Fruit fly (Drosophila melanogaster): Measurements from ENCODE around the gene tara.

tara gene

dm6 chr3R:16205155-16205778 lies 20.2 kb upstream of the tara start, which contains the start of gene mtSSB (continued):
- TF ChIP-seq wor (GFP tag; IDR thresholded peaks at IDR 0.05) (peak; percentile 66), gfzf (GFP tag; optimal IDR thresholded peaks at IDR 0.05) (peak; percentile 17), sisA (GFP tag; IDR thresholded peaks at IDR 0.05) (peak; percentile 92), Lpt (GFP tag; optimal IDR thresholded peaks at IDR 0.05) (no peak), CG4854 (GFP tag; optimal IDR thresholded peaks at IDR 0.05) (peak; percentile 81), eve (GFP tag; optimal IDR thresholded peaks at IDR 0.05) (no peak), Trl (optimal IDR thresholded peaks at IDR 0.05) (no peak), Trl (GFP tag; optimal IDR thresholded peaks at IDR 0.05) (peak; percentile 95), D19B (GFP tag; optimal IDR thresholded peaks at IDR 0.05) (peak; percentile 29), tx (GFP tag; optimal IDR thresholded peaks at IDR 0.05) (peak; percentile 77), Blimp-1 (GFP tag; optimal IDR thresholded peaks at IDR 0.05) (peak; percentile 83), CG1024 (GFP tag; IDR thresholded peaks at IDR 0.05) (peak; percentile 91), CG6791 (GFP tag; IDR thresholded peaks at IDR 0.05; ENCODE audit: partially characterized antibody) (peak; percentile 98), Atf6 (GFP tag; IDR thresholded peaks at IDR 0.05) (peak; percentile 83), CG17328 (GFP tag; IDR thresholded peaks at IDR 0.05) (peak; percentile 93), CG18262 (tag; optimal IDR thresholded peaks at IDR 0.05) (peak; percentile 74), Rx (GFP tag; IDR thresholded peaks at IDR 0.05) (peak; percentile 81; the same call in 1 of the 2 replicates), CG7372 (GFP tag; IDR thresholded peaks at IDR 0.05) (peak; percentile 72), her (GFP tag; optimal IDR thresholded peaks at IDR 0.05) (peak; percentile 88), CG8944 (GFP tag; optimal IDR thresholded peaks at IDR 0.05) (peak; percentile 92), CG17361 (GFP tag; IDR thresholded peaks at IDR 0.05) (peak; percentile 84; the same call in 2 of the 3 replicates), Dref (GFP tag; IDR thresholded peaks at IDR 0.05) (peak; percentile 78), hbn (GFP tag; IDR thresholded peaks at IDR 0.05; ENCODE audit: partially characterized antibody) (peak; percentile 100), bbx (GFP tag; IDR thresholded peaks at IDR 0.05; ENCODE audit: partially characterized antibody) (peak; percentile 99), Pdp1 (GFP tag; optimal IDR thresholded peaks at IDR 0.05) (peak; percentile 86 to 88), gsb (GFP tag; IDR thresholded peaks at IDR 0.05) (peak; percentile 82), amos (GFP tag; IDR thresholded peaks at IDR 0.05; ENCODE audit: partially characterized antibody) (peak; percentile 99), Ets65A (GFP tag) (peak; percentile 97), nerfin-2 (GFP tag; IDR thresholded peaks at IDR 0.05; ENCODE audit: partially characterized antibody) (peak; percentile 99), CG2129 (GFP tag; IDR thresholded peaks at IDR 0.05; ENCODE audit: partially characterized antibody) (peak; percentile 100), prd (optimal IDR thresholded peaks at IDR 0.05) (no peak), prd (GFP tag; IDR thresholded peaks at IDR 0.05) (peak; percentile 93), Oli (tag; optimal IDR thresholded peaks at IDR 0.05) (peak; percentile 72), D19A (tag; optimal IDR thresholded peaks at IDR 0.05) (peak; percentile 63), vvl (GFP tag; IDR thresholded peaks at IDR 0.05) (peak; percentile 96), az2 (GFP tag; optimal IDR thresholded peaks at IDR 0.05) (peak; percentile 92), Opbp (GFP tag; IDR thresholded peaks at IDR 0.05; ENCODE audit: partially characterized antibody) (peak; percentile 99), CG11560 (tag; IDR thresholded peaks at IDR 0.05) (peak; percentile 76), Asciz (GFP tag; optimal IDR thresholded peaks at IDR 0.05) (peak; percentile 68), D (optimal IDR thresholded peaks at IDR 0.05) (no peak), D (GFP tag; optimal IDR thresholded peaks at IDR 0.05) (peak; percentile 72), Drgx (GFP tag; IDR thresholded peaks at IDR 0.05) (peak; percentile 33; the same call in 1 of the 2 replicates), disco-r (GFP tag; optimal IDR thresholded peaks at IDR 0.05) (peak; percentile 63), pnt (GFP tag; optimal IDR thresholded peaks at IDR 0.05) (peak; percentile 86), zf30C (GFP tag; optimal IDR thresholded peaks at IDR 0.05) (no peak), en (GFP tag; optimal IDR thresholded peaks at IDR 0.05) (peak; percentile 59), CG10979 (tag; optimal IDR thresholded peaks at IDR 0.05) (peak; percentile 91), cato (GFP tag; optimal IDR thresholded peaks at IDR 0.05; ENCODE audit: borderline replicate concordance) (peak; percentile 55), CG3838 (GFP tag; optimal IDR thresholded peaks at IDR 0.05) (peak; percentile 64), CG5245 (GFP tag; optimal IDR thresholded peaks at IDR 0.05) (peak; percentile 96), CG10431 (GFP tag; optimal IDR thresholded peaks at IDR 0.05) (no peak)
